Fruit fly (Drosophila melanogaster) whole organism, embryonic: Measurements from ENCODE around the gene Sirt6.

Experiments
- Awh ChIP-seq: fragments of 200-800 bp; sonication (Bioruptor generic); IDR thresholded peaks from 2 replicates; pipeline ENCODE4, ENCODE4 v1.3.6; 2022; ENCODE audit warnings: missing biosample characterization, missing genetic modification characterization
- B-H2 ChIP-seq: fragments of 200-800 bp; sonication (Bioruptor generic); optimal IDR thresholded peaks from 2 replicates; lab custom pipeline; 2018; ENCODE audit warnings: missing biosample characterization, mild to moderate bottlenecking, missing genetic modification characterization
- Blimp-1 ChIP-seq: fragments of 200-800 bp; sonication (Bioruptor generic); optimal IDR thresholded peaks from 3 replicates; lab custom pipeline; 2018; ENCODE audit warnings: missing biosample characterization, missing genetic modification characterization, mild to moderate bottlenecking, moderate library complexity, missing genetic modification reagents
- CG13775 ChIP-seq: fragments of 200-800 bp; sonication (Bioruptor generic); optimal IDR thresholded peaks from 3 replicates; lab custom pipeline; 2017; ENCODE audit warnings: missing biosample characterization, mild to moderate bottlenecking, missing genetic modification characterization
- CG32772 ChIP-seq: fragments of 200-800 bp; sonication (Bioruptor generic); IDR thresholded peaks from 2 replicates; pipeline ENCODE4 v1.3.6; 2022; ENCODE audit warnings: missing biosample characterization, missing genetic modification characterization
- CG34376 ChIP-seq: fragments of 200-800 bp; sonication (Bioruptor generic); optimal IDR thresholded peaks from 2 replicates; lab custom pipeline; 2018; ENCODE audit warnings: missing biosample characterization, mild to moderate bottlenecking, missing genetic modification characterization
- CG4404 ChIP-seq: fragments of 200-800 bp; sonication (Bioruptor generic); IDR thresholded peaks from 2 replicates; pipeline ENCODE4 v1.3.6; 2022; ENCODE audit warnings: missing biosample characterization, missing genetic modification characterization
- CG4424 ChIP-seq: fragments of 200-800 bp; sonication (Bioruptor generic); optimal IDR thresholded peaks from 3 replicates; lab custom pipeline; 2016; ENCODE audit warnings: missing biosample characterization, missing genetic modification characterization
- CG4730 ChIP-seq: fragments of 200-800 bp; sonication (Bioruptor generic); IDR thresholded peaks from 2 replicates; pipeline ENCODE4 v1.3.6; 2022; ENCODE audit warnings: missing biosample characterization, missing genetic modification characterization
- CG6654 ChIP-seq: fragments of 200-800 bp; sonication (Bioruptor generic); optimal IDR thresholded peaks from 2 replicates; lab custom pipeline; 2017; ENCODE audit warnings: missing biosample characterization, mild to moderate bottlenecking, missing genetic modification characterization
- CG6854 ChIP-seq: fragments of 200-800 bp; sonication (Bioruptor generic); optimal IDR thresholded peaks from 3 replicates; lab custom pipeline; 2017; ENCODE audit warnings: missing biosample characterization, mild to moderate bottlenecking, missing genetic modification characterization
- CG7271 ChIP-seq: fragments of 200-800 bp; sonication (Bioruptor generic); optimal IDR thresholded peaks from 2 replicates; lab custom pipeline; 2018; ENCODE audit warnings: missing biosample characterization, mild to moderate bottlenecking, missing genetic modification characterization, moderate library complexity
- CG7745 ChIP-seq: fragments of 200-800 bp; sonication (Bioruptor generic); optimal IDR thresholded peaks from 2 replicates; lab custom pipeline; 2018; ENCODE audit warnings: missing biosample characterization, mild to moderate bottlenecking, missing genetic modification characterization, moderate library complexity
- CkIIα-i1 ChIP-seq: fragments of 200-800 bp; sonication (Bioruptor generic); IDR thresholded peaks from 2 replicates; pipeline ENCODE4 v1.3.6; 2022; ENCODE audit warnings: missing biosample characterization, missing genetic modification characterization
- Dbx ChIP-seq: fragments of 200-800 bp; sonication (Bioruptor generic); IDR thresholded peaks from 3 replicates; pipeline ENCODE4 v1.3.6; 2022; ENCODE audit warnings: missing biosample characterization, missing genetic modification characterization
- Dfd ChIP-seq, 2 experiments: fragments of >200 bp; optimal IDR thresholded peaks; 2 replicates each; lab custom pipeline; 2017; ENCODE audit warnings: missing biosample characterization in 2 of 2, missing genetic modification characterization in 2 of 2
- ERR ChIP-seq: fragments of 200-800 bp; sonication (Bioruptor generic); optimal IDR thresholded peaks from 2 replicates; lab custom pipeline; 2016; ENCODE audit warnings: missing biosample characterization, missing genetic modification characterization
- Fer1 ChIP-seq: fragments of 200-800 bp; sonication (Bioruptor generic); optimal IDR thresholded peaks from 2 replicates; lab custom pipeline; 2017; ENCODE audit warnings: missing biosample characterization, mild to moderate bottlenecking, missing genetic modification characterization
- HmgZ ChIP-seq: fragments of 200-800 bp; sonication (Bioruptor generic); optimal IDR thresholded peaks from 2 replicates; lab custom pipeline; 2018; ENCODE audit warnings: missing biosample characterization, mild to moderate bottlenecking, missing genetic modification characterization
- Hmx ChIP-seq: fragments of 200-800 bp; sonication (Bioruptor generic); optimal IDR thresholded peaks from 2 replicates; lab custom pipeline; 2016; ENCODE audit warnings: missing biosample characterization, missing genetic modification characterization
- MBD-R2 ChIP-seq: fragments of 200-800 bp; sonication (Bioruptor generic); IDR thresholded peaks from 2 replicates; pipeline ENCODE4 v1.3.6; 2022; ENCODE audit warnings: missing biosample characterization, missing genetic modification characterization
- Mrtf ChIP-seq: fragments of 200-800 bp; sonication (Bioruptor generic); IDR thresholded peaks from 3 replicates; pipeline ENCODE4 v1.3.6; 2022; ENCODE audit warnings: missing biosample characterization, missing genetic modification characterization
- Pdp1 ChIP-seq, 2 experiments: fragments of 200-800 bp; sonication (Bioruptor generic); optimal IDR thresholded peaks; 3 replicates each; lab custom pipeline; 2016; ENCODE audit warnings: missing biosample characterization in 2 of 2, missing genetic modification characterization in 2 of 2, mild to moderate bottlenecking in 1 of 2, moderate library complexity in 1 of 2
- Scr ChIP-seq: fragments of 200-800 bp; sonication (Bioruptor generic); IDR thresholded peaks from 2 replicates; pipeline ENCODE4 v1.3.6; 2022; ENCODE audit warnings: missing biosample characterization, missing genetic modification characterization; ENCODE audit not compliant: partially characterized antibody
- TFAM ChIP-seq: fragments of 200-800 bp; sonication (Bioruptor generic); optimal IDR thresholded peaks from 2 replicates; lab custom pipeline; 2017; ENCODE audit warnings: missing biosample characterization, missing genetic modification characterization, inconsistent platforms
- Xbp1 ChIP-seq: fragments of 200-800 bp; sonication (Bioruptor generic); optimal IDR thresholded peaks from 3 replicates; lab custom pipeline; 2016; ENCODE audit warnings: missing biosample characterization, mild to moderate bottlenecking, missing genetic modification characterization
- ac ChIP-seq: fragments of 200-800 bp; sonication (Bioruptor generic); optimal IDR thresholded peaks from 3 replicates; lab custom pipeline; 2017; ENCODE audit warnings: missing biosample characterization, mild to moderate bottlenecking, missing genetic modification characterization
- amos ChIP-seq: fragments of 200-800 bp; sonication (Bioruptor generic); IDR thresholded peaks from 2 replicates; pipeline ENCODE4 v1.3.6; 2022; ENCODE audit warnings: missing biosample characterization, missing genetic modification characterization; ENCODE audit not compliant: partially characterized antibody
- br ChIP-seq: fragments of >200 bp; optimal IDR thresholded peaks from 2 replicates; lab custom pipeline; 2017
- dati ChIP-seq: fragments of 200-800 bp; sonication (Bioruptor generic); IDR thresholded peaks from 2 replicates; pipeline ENCODE4 v1.3.6; 2022; ENCODE audit warnings: missing biosample characterization, missing genetic modification characterization
- eve ChIP-seq, 2 experiments: fragments of >200 bp; optimal IDR thresholded peaks; 2 replicates each; lab custom pipeline; 2017; ENCODE audit warnings: missing biosample characterization in 2 of 2, missing genetic modification characterization in 2 of 2
- fd3F ChIP-seq: fragments of 200-800 bp; sonication (Bioruptor generic); optimal IDR thresholded peaks from 2 replicates; lab custom pipeline; 2018; ENCODE audit warnings: missing biosample characterization, mild to moderate bottlenecking, missing genetic modification characterization, moderate library complexity
- gcm ChIP-seq: fragments of 200-800 bp; sonication (Bioruptor generic); optimal IDR thresholded peaks from 2 replicates; lab custom pipeline; 2019; ENCODE audit warnings: missing biosample characterization, mild to moderate bottlenecking, missing genetic modification characterization, moderate library complexity
- gt ChIP-seq: fragments of 200-800 bp; sonication (Bioruptor generic); IDR thresholded peaks from 2 replicates; pipeline ENCODE4 v1.3.6; 2022; ENCODE audit warnings: missing biosample characterization, missing genetic modification characterization
- hb ChIP-seq: fragments of 200-800 bp; sonication (Bioruptor generic); IDR thresholded peaks from 3 replicates; pipeline ENCODE4 v1.3.6; 2022; ENCODE audit warnings: missing biosample characterization, missing genetic modification characterization; ENCODE audit not compliant: partially characterized antibody
- her ChIP-seq: fragments of 200-800 bp; sonication (Bioruptor generic); optimal IDR thresholded peaks from 2 replicates; lab custom pipeline; 2016; ENCODE audit warnings: missing biosample characterization, missing genetic modification characterization
- lov ChIP-seq, 2 experiments: fragments of 200-800 bp in 1 of 2; fragments of >200 bp in 1 of 2; sonication (Bioruptor generic) in 1 of 2; IDR thresholded peaks in 1 of 2; optimal IDR thresholded peaks in 1 of 2; 2 replicates in 1 of 2; 3 replicates in 1 of 2; pipeline versions ENCODE4 v1.3.6 to Lab custom; 2017 to 2022; ENCODE audit warnings: missing biosample characterization in 1 of 2, missing genetic modification characterization in 1 of 2
- nau ChIP-seq: fragments of 200-800 bp; sonication (Bioruptor generic); optimal IDR thresholded peaks from 3 replicates; lab custom pipeline; 2017; ENCODE audit warnings: missing biosample characterization, mild to moderate bottlenecking, missing genetic modification characterization, missing genetic modification reagents
- pfk ChIP-seq: fragments of 200-800 bp; sonication (Bioruptor generic); optimal IDR thresholded peaks from 2 replicates; lab custom pipeline; 2018; ENCODE audit warnings: missing biosample characterization, mild to moderate bottlenecking, missing genetic modification characterization, moderate library complexity
- pita ChIP-seq: fragments of 200-800 bp; sonication (Bioruptor generic); optimal IDR thresholded peaks from 2 replicates; lab custom pipeline; 2017; ENCODE audit warnings: missing biosample characterization, mild to moderate bottlenecking, missing genetic modification characterization
- sim ChIP-seq: fragments of 200-800 bp; sonication (Bioruptor generic); IDR thresholded peaks from 2 replicates; pipeline ENCODE4 v1.3.6; 2022; ENCODE audit warnings: missing biosample characterization, missing genetic modification characterization
- sug ChIP-seq: fragments of 200-800 bp; optimal IDR thresholded peaks from 2 replicates; lab custom pipeline; 2019; ENCODE audit warnings: missing biosample characterization, mild to moderate bottlenecking, missing genetic modification characterization, moderate library complexity
- tgo ChIP-seq: fragments of 200-800 bp; sonication (Bioruptor generic); IDR thresholded peaks from 3 replicates; pipeline ENCODE4 v1.3.6; 2022; ENCODE audit warnings: missing biosample characterization, missing genetic modification characterization
- tll ChIP-seq, 2 experiments: fragments of 200-800 bp in 1 of 2; fragments of >200 bp in 1 of 2; sonication (Bioruptor generic) in 1 of 2; optimal IDR thresholded peaks; 2 replicates each; lab custom pipeline; 2017 to 2019; ENCODE audit warnings: missing biosample characterization in 2 of 2, missing genetic modification characterization in 2 of 2, mild to moderate bottlenecking in 1 of 2, moderate library complexity in 1 of 2
- tx ChIP-seq: fragments of 200-800 bp; sonication (Bioruptor generic); optimal IDR thresholded peaks from 2 replicates; lab custom pipeline; 2016; ENCODE audit warnings: missing biosample characterization, missing genetic modification characterization
- zen ChIP-seq: fragments of 200-800 bp; sonication (Bioruptor generic); optimal IDR thresholded peaks from 3 replicates; lab custom pipeline; 2018; ENCODE audit warnings: missing biosample characterization, mild to moderate bottlenecking, missing genetic modification characterization, moderate library complexity

Gene Sirt6

dm6 chr3R:10265552-10266137 is 4.0 kb upstream of the Sirt6 start (continued):
- TF ChIP-seq CG4424 (GFP tag; lab: Kevin White, UChicago) (peak; percentile 44), Dbx (peak; percentile 88), Pdp1 (GFP tag; optimal IDR thresholded peaks at IDR 0.05; lab: Kevin White, UChicago) (peak; percentile 41 to 84), tll (GFP tag; optimal IDR thresholded peaks at IDR 0.05; lab: Kevin White, UChicago) (no peak), MBD-R2 (GFP tag; lab: Robert Waterston, UW) (peak; percentile 61), her (GFP tag; lab: Kevin White, UChicago) (no peak), Mrtf (GFP tag; lab: Robert Waterston, UW) (0 out of 3 replicates have a peak, but pooled peaks have one; percentile 34), gcm (GFP tag; lab: Kevin White, UChicago) (no peak), CG32772 (no peak)

- no peak for TF ChIP-seq br
- TF ChIP-seq CG6854 = no peak
- no peak for TF ChIP-seq sim
- no peak for TF ChIP-seq tll (GFP tag; optimal IDR thresholded peaks at IDR 0.05; lab: Kevin White, UChicago)
- no peak for TF ChIP-seq amos
- TF ChIP-seq Awh = no peak
- no peak for TF ChIP-seq tx (GFP tag; lab: Kevin White, UChicago)
- no peak for TF ChIP-seq fd3F (GFP tag; lab: Kevin White, UChicago)
- no peak for TF ChIP-seq Hmx (GFP tag; lab: Kevin White, UChicago)
- no peak for TF ChIP-seq CG4730 (GFP tag; lab: Robert Waterston, UW)
- TF ChIP-seq Scr (GFP tag; lab: Robert Waterston, UW) = no peak
- no peak for TF ChIP-seq CG4404 (GFP tag; lab: Robert Waterston, UW)
- TF ChIP-seq CG34376 (GFP tag; lab: Kevin White, UChicago) = peak; percentile 15
- no peak for TF ChIP-seq pita (GFP tag; lab: Kevin White, UChicago)
- peak; percentile 41 for TF ChIP-seq sug (tag; lab: Kevin White, UChicago)
- no peak for TF ChIP-seq CG7271
- TF ChIP-seq zen (tag; lab: Kevin White, UChicago) = peak; percentile 68
- TF ChIP-seq CG7745 (tag; lab: Kevin White, UChicago) = peak; percentile 91
- TF ChIP-seq HmgZ (tag; lab: Kevin White, UChicago) = no peak
- TF ChIP-seq Dfd (GFP tag; optimal IDR thresholded peaks at IDR 0.05; lab: Kevin White, UChicago) = no peak
- TF ChIP-seq Pdp1 (GFP tag; optimal IDR thresholded peaks at IDR 0.05; lab: Kevin White, UChicago) = peak in 1 of 2 experiments; percentile 95
- TF ChIP-seq ac (GFP tag; lab: Kevin White, UChicago) = no peak
- no peak for TF ChIP-seq lov (optimal IDR thresholded peaks at IDR 0.05; lab: Kevin White, UChicago)
- no peak for TF ChIP-seq lov (GFP tag; IDR thresholded peaks at IDR 0.05; lab: Robert Waterston, UW)
- no peak for TF ChIP-seq Xbp1
- TF ChIP-seq eve (GFP tag; optimal IDR thresholded peaks at IDR 0.05; lab: Kevin White, UChicago) = peak in 1 of 2 experiments; percentile 38
- TF ChIP-seq Fer1 (GFP tag; lab: Kevin White, UChicago) = no peak
- no peak for TF ChIP-seq CkIIα-i1
- no peak for TF ChIP-seq tgo (GFP tag; lab: Robert Waterston, UW)
- peak; percentile 96 for TF ChIP-seq Blimp-1
- no peak for TF ChIP-seq dati (GFP tag; lab: Robert Waterston, UW)
- TF ChIP-seq ERR (GFP tag; lab: Kevin White, UChicago) = no peak
- TF ChIP-seq B-H2 (GFP tag; lab: Kevin White, UChicago) = no peak
- no peak for TF ChIP-seq pfk
- no peak for TF ChIP-seq TFAM (GFP tag; lab: Kevin White, UChicago)
- TF ChIP-seq nau = peak; percentile 71
- no peak for TF ChIP-seq CG13775 (GFP tag; lab: Kevin White, UChicago)
- TF ChIP-seq CG6654 = no peak
- TF ChIP-seq gt = no peak
- no peak for TF ChIP-seq hb (GFP tag; lab: Robert Waterston, UW)
These were observed 3.2 kb upstream of the Sirt6 start for dm6 chr3R:10264601-10265421.
